Fruit fly (Drosophila melanogaster): ENCODE measurements around the gene CG31036.
A peak's percentile ranks its signal among the peaks of the same experiment; 100 is the strongest.

Gene CG31036

DNA sequence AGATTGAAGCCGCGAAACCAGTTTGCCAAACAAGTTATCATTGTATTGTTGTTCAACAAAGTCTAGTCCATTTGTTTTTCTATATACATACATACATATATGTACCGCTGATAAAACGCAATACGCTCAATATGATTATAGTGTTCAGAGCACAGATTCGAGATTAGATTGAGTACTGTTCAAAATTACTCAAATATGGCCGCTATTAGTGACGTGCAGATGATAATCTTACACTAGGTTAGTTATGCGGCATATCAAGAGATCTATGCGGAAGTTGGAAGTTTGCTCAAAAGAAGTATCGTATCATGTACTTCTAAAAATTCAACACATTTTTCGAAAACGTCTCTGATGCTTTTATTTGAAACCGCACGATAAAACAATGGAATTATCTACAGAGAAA is 40.0 kb upstream of the CG31036 start:
- TF ChIP-seq Mio (GFP tag; optimal IDR thresholded peaks at IDR 0.05): no peak
- TF ChIP-seq dmrt93B (GFP tag; optimal IDR thresholded peaks at IDR 0.05): no peak
- no peak for TF ChIP-seq tai (GFP tag; optimal IDR thresholded peaks at IDR 0.05)
- no peak for TF ChIP-seq jim (GFP tag; optimal IDR thresholded peaks at IDR 0.05)
- TF ChIP-seq Abd-B (GFP tag; optimal IDR thresholded peaks at IDR 0.05): no peak
- no peak for TF ChIP-seq usp (GFP tag; optimal IDR thresholded peaks at IDR 0.05)
- no peak for TF ChIP-seq sage (GFP tag; optimal IDR thresholded peaks at IDR 0.05)
- no peak for TF ChIP-seq Myc (optimal IDR thresholded peaks at IDR 0.05)
- TF ChIP-seq brk (GFP tag; optimal IDR thresholded peaks at IDR 0.05): no peak
- no peak for TF ChIP-seq h (GFP tag; optimal IDR thresholded peaks at IDR 0.05)
- no peak for TF ChIP-seq Rel (GFP tag; optimal IDR thresholded peaks at IDR 0.05)
- no peak for TF ChIP-seq Rel (tag; optimal IDR thresholded peaks at IDR 0.05)
- no peak for TF ChIP-seq fru (GFP tag; optimal IDR thresholded peaks at IDR 0.05)
- TF ChIP-seq Dif (GFP tag; optimal IDR thresholded peaks at IDR 0.05; ENCODE audit: partially characterized antibody): no peak

DNA sequence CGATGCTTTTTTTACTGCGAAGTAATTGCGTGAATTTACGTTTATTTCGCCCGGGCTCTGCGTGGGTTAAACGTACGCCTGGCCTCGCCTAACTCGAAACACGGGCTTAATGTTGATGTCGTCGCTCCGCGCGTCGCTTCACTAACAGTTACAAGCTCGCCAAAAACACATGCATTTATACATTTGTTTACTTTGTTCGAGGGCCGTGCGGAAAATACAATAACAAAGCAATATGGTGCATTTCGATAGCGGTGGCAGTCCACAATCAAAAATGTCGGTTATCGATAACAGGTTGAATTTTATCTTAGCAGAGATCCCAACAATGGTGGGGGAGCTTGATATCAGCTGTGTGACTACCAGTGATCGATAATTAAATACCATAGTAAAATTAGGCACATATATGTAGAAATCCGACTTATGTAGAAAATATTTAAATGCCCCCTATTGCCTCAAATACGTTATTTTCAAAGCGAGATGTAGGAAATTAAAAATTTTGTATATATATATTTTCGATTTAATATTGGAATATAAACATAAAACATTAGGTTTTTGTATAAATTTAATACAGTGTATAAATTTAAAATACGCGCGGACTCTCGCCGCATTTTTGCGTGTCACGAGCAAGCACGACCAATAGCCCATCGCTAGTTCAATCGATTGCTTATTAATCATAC is 39.1 kb upstream of the CG31036 start, which contains the start of gene Zip99C:
TSS of gene Zip99C (minus strand) at position 220 of the 674 bp plus-strand sequence.
- TF ChIP-seq GATAd (GFP tag; optimal IDR thresholded peaks at IDR 0.05): peak; percentile 13
- peak; percentile 32 for TF ChIP-seq psq (GFP tag; optimal IDR thresholded peaks at IDR 0.05)
- no peak for TF ChIP-seq N (GFP tag; optimal IDR thresholded peaks at IDR 0.05)
- no peak for TF ChIP-seq rgr (GFP tag; optimal IDR thresholded peaks at IDR 0.05)
- no peak for TF ChIP-seq Abd-B (GFP tag; optimal IDR thresholded peaks at IDR 0.05)
- TF ChIP-seq dsf (GFP tag; optimal IDR thresholded peaks at IDR 0.05; ENCODE audit: borderline replicate concordance): peak; percentile 67
- no peak for TF ChIP-seq Hr78 (GFP tag; optimal IDR thresholded peaks at IDR 0.05)
- TF ChIP-seq fru (GFP tag; optimal IDR thresholded peaks at IDR 0.05): peak; percentile 34
- TF ChIP-seq Hr83 (GFP tag; optimal IDR thresholded peaks at IDR 0.05; ENCODE audit: poor library complexity, severe bottlenecking): peak; percentile 58
- TF ChIP-seq Hnf4 (GFP tag; optimal IDR thresholded peaks at IDR 0.05): peak; percentile 51
- peak; percentile 89 for TF ChIP-seq Jra (GFP tag; optimal IDR thresholded peaks at IDR 0.05)
- peak; percentile 26 for TF ChIP-seq CG9705 (GFP tag; optimal IDR thresholded peaks at IDR 0.05)
- peak; percentile 32 for TF ChIP-seq woc (GFP tag; optimal IDR thresholded peaks at IDR 0.05)
- TF ChIP-seq CrebA (GFP tag; optimal IDR thresholded peaks at IDR 0.05; ENCODE audit: borderline replicate concordance): no peak
- TF ChIP-seq dl (GFP tag; optimal IDR thresholded peaks at IDR 0.05; ENCODE audit: insufficient read depth in 1 of 2, partially characterized antibody in 2 of 2): no peak
- TF ChIP-seq Myc (optimal IDR thresholded peaks at IDR 0.05): no peak
- no peak for TF ChIP-seq pan (optimal IDR thresholded peaks at IDR 0.05)
- peak; percentile 62 for TF ChIP-seq sage (GFP tag; optimal IDR thresholded peaks at IDR 0.05)
- no peak for TF ChIP-seq br (GFP tag; optimal IDR thresholded peaks at IDR 0.05)
- peak; percentile 27 for TF ChIP-seq sv (GFP tag; optimal IDR thresholded peaks at IDR 0.05)
- TF ChIP-seq usp (GFP tag; optimal IDR thresholded peaks at IDR 0.05): no peak
- TF ChIP-seq h (GFP tag; optimal IDR thresholded peaks at IDR 0.05): peak; percentile 31
- TF ChIP-seq Mio (GFP tag; optimal IDR thresholded peaks at IDR 0.05): no peak
- TF ChIP-seq tai (GFP tag; optimal IDR thresholded peaks at IDR 0.05): no peak
- TF ChIP-seq brk (GFP tag; optimal IDR thresholded peaks at IDR 0.05): peak; percentile 86
- TF ChIP-seq Vsx2 (GFP tag; optimal IDR thresholded peaks at IDR 0.05; ENCODE audit: partially characterized antibody): no peak
- peak; percentile 45 for TF ChIP-seq OdsH (GFP tag; optimal IDR thresholded peaks at IDR 0.05)
- no peak for TF ChIP-seq Rel (GFP tag; optimal IDR thresholded peaks at IDR 0.05)
- peak; percentile 74 for TF ChIP-seq Rel (tag; optimal IDR thresholded peaks at IDR 0.05)
- peak; percentile 41 for TF ChIP-seq HLH106 (tag; optimal IDR thresholded peaks at IDR 0.05)
- TF ChIP-seq jim (GFP tag; optimal IDR thresholded peaks at IDR 0.05): no peak
- no peak for TF ChIP-seq ey (GFP tag; optimal IDR thresholded peaks at IDR 0.05)
- peak; percentile 25 for TF ChIP-seq Sp1 (GFP tag; optimal IDR thresholded peaks at IDR 0.05)
- no peak for TF ChIP-seq CG32264 (GFP tag; optimal IDR thresholded peaks at IDR 0.05)
- TF ChIP-seq Dfd (GFP tag; optimal IDR thresholded peaks at IDR 0.05): no peak
- TF ChIP-seq Dif (GFP tag; optimal IDR thresholded peaks at IDR 0.05; ENCODE audit: partially characterized antibody): peak; percentile 6
- TF ChIP-seq lola (GFP tag; optimal IDR thresholded peaks at IDR 0.05): no peak
- TF ChIP-seq dmrt93B (GFP tag; optimal IDR thresholded peaks at IDR 0.05): no peak
- peak in 1 of 2 experiments; percentile 58 for TF ChIP-seq foxo (GFP tag; optimal IDR thresholded peaks at IDR 0.05)
